Worm (Caenorhabditis elegans) whole organism, L2 larva: Measurements from ENCODE around the gene droe-4.

Experiments
- C34F6.9 ChIP-seq: fragments of 150-350 bp; optimal IDR thresholded peaks from 2 replicates; lab custom pipeline; 2014; ENCODE audit warnings: missing biosample characterization, missing genetic modification characterization
- F13H6.1 ChIP-seq: sonication (generic microtip); optimal IDR thresholded peaks from 2 replicates; lab custom pipeline; 2016; ENCODE audit warnings: missing genetic modification characterization, missing compliant biosample characterization
- ZK546.5 ChIP-seq: sonication (generic microtip); optimal IDR thresholded peaks from 2 replicates; lab custom pipeline; 2017; ENCODE audit warnings: missing biosample characterization, missing genetic modification characterization
- alr-1 ChIP-seq: fragments of 150-350 bp; optimal IDR thresholded peaks from 2 replicates; lab custom pipeline; 2014; ENCODE audit warnings: missing biosample characterization, missing genetic modification characterization
- aly-2 ChIP-seq: fragments of 150-350 bp; optimal IDR thresholded peaks from 2 replicates; lab custom pipeline; 2014; ENCODE audit warnings: missing biosample characterization, missing genetic modification characterization
- ama-1 ChIP-seq: fragments of 150-350 bp; optimal IDR thresholded peaks from 2 replicates; lab custom pipeline; 2018; ENCODE audit warnings: inconsistent platforms
- blmp-1 ChIP-seq: sonication (generic microtip); optimal IDR thresholded peaks from 2 replicates; lab custom pipeline; 2017; ENCODE audit warnings: missing genetic modification characterization, mild to moderate bottlenecking, missing compliant biosample characterization, antibody characterized with exemption, moderate library complexity; ENCODE audit not compliant: insufficient read depth
- ceh-16 ChIP-seq: fragments of 150-350 bp; optimal IDR thresholded peaks from 2 replicates; lab custom pipeline; 2014; ENCODE audit warnings: missing biosample characterization, missing genetic modification characterization
- ceh-82 ChIP-seq: fragments of 150-350 bp; optimal IDR thresholded peaks from 2 replicates; lab custom pipeline; 2014; ENCODE audit warnings: missing biosample characterization, missing genetic modification characterization
- crh-2 ChIP-seq: sonication (generic microtip); optimal IDR thresholded peaks from 2 replicates; lab custom pipeline; 2017; ENCODE audit warnings: missing biosample characterization, missing genetic modification characterization
- dmd-4 ChIP-seq: sonication (generic microtip); optimal IDR thresholded peaks from 2 replicates; lab custom pipeline; 2017; ENCODE audit warnings: missing biosample characterization, missing genetic modification characterization
- egl-27 ChIP-seq: sonication (generic microtip); optimal IDR thresholded peaks from 3 replicates; lab custom pipeline; 2017; ENCODE audit warnings: missing biosample characterization, missing genetic modification reagents, missing genetic modification characterization
- elt-1 ChIP-seq: fragments of 150-350 bp; optimal IDR thresholded peaks from 2 replicates; lab custom pipeline; 2014; ENCODE audit warnings: missing biosample characterization, missing genetic modification characterization
- elt-3 ChIP-seq: sonication (generic microtip); optimal IDR thresholded peaks from 2 replicates; lab custom pipeline; 2017; ENCODE audit warnings: missing biosample characterization, missing genetic modification characterization
- fos-1 ChIP-seq: fragments of 150-350 bp; optimal IDR thresholded peaks from 2 replicates; lab custom pipeline; 2014; ENCODE audit warnings: missing biosample characterization, missing genetic modification characterization
- gmeb-1 ChIP-seq: fragments of 150-350 bp; optimal IDR thresholded peaks from 2 replicates; lab custom pipeline; 2014; ENCODE audit warnings: missing biosample characterization, missing genetic modification characterization
- lin-11 ChIP-seq: fragments of 150-350 bp; sonication (generic microtip); optimal IDR thresholded peaks from 2 replicates; lab custom pipeline; 2014; ENCODE audit warnings: missing biosample characterization, missing genetic modification characterization, inconsistent platforms, mixed read lengths
- lin-13 ChIP-seq: fragments of 150-350 bp; optimal IDR thresholded peaks from 2 replicates; lab custom pipeline; 2014; ENCODE audit warnings: missing biosample characterization, missing genetic modification reagents, missing genetic modification characterization
- lsy-2 ChIP-seq, 2 experiments: fragments of 150-350 bp in 1 of 2; sonication (generic microtip) in 1 of 2; optimal IDR thresholded peaks; 2 replicates each; lab custom pipeline; 2014 to 2017; ENCODE audit warnings: missing biosample characterization in 2 of 2, missing genetic modification characterization in 2 of 2
- mab-5 ChIP-seq: fragments of 150-350 bp; optimal IDR thresholded peaks from 2 replicates; lab custom pipeline; 2014; ENCODE audit warnings: missing biosample characterization, missing genetic modification characterization
- mbf-1 ChIP-seq: sonication (generic microtip); optimal IDR thresholded peaks from 2 replicates; lab custom pipeline; 2017; ENCODE audit warnings: missing biosample characterization, missing genetic modification characterization
- mdl-1 ChIP-seq, 2 experiments: fragments of 150-350 bp in 1 of 2; sonication (generic microtip) in 1 of 2; optimal IDR thresholded peaks; 2 replicates each; lab custom pipeline; 2017; ENCODE audit warnings: missing biosample characterization in 2 of 2, missing genetic modification characterization in 2 of 2
- nhr-10 ChIP-seq: sonication (generic microtip); optimal IDR thresholded peaks from 2 replicates; lab custom pipeline; 2017; ENCODE audit warnings: missing biosample characterization, missing genetic modification characterization
- nhr-11 ChIP-seq: fragments of 150-350 bp; optimal IDR thresholded peaks from 2 replicates; lab custom pipeline; 2014; ENCODE audit warnings: missing biosample characterization, missing genetic modification characterization
- nhr-129 ChIP-seq: fragments of 150-350 bp; optimal IDR thresholded peaks from 2 replicates; lab custom pipeline; 2014; ENCODE audit warnings: missing biosample characterization, missing genetic modification characterization
- nhr-21 ChIP-seq: fragments of 150-350 bp; optimal IDR thresholded peaks from 2 replicates; lab custom pipeline; 2014; ENCODE audit warnings: missing biosample characterization, missing genetic modification characterization
- nhr-23 ChIP-seq: fragments of 150-350 bp; optimal IDR thresholded peaks from 2 replicates; lab custom pipeline; 2014; ENCODE audit warnings: missing biosample characterization, missing genetic modification reagents, missing genetic modification characterization
- nhr-237 ChIP-seq: fragments of 150-350 bp; optimal IDR thresholded peaks from 2 replicates; lab custom pipeline; 2014; ENCODE audit warnings: missing biosample characterization, missing genetic modification characterization
- nhr-25 ChIP-seq: fragments of 150-350 bp; sonication (generic microtip); optimal IDR thresholded peaks from 3 replicates; lab custom pipeline; 2014; ENCODE audit warnings: missing biosample characterization, missing genetic modification characterization
- nhr-77 ChIP-seq: fragments of 150-350 bp; optimal IDR thresholded peaks from 2 replicates; lab custom pipeline; 2014; ENCODE audit warnings: missing biosample characterization, missing genetic modification characterization
- sem-4 ChIP-seq: fragments of 150-350 bp; optimal IDR thresholded peaks from 2 replicates; lab custom pipeline; 2014; ENCODE audit warnings: missing biosample characterization, missing genetic modification reagents, missing genetic modification characterization
- skn-1 ChIP-seq: sonication (generic microtip); optimal IDR thresholded peaks from 2 replicates; lab custom pipeline; 2017; ENCODE audit warnings: missing biosample characterization, missing genetic modification characterization
- sma-3 ChIP-seq: sonication (generic microtip); optimal IDR thresholded peaks from 2 replicates; lab custom pipeline; 2016; ENCODE audit warnings: missing genetic modification reagents, missing genetic modification characterization, missing compliant biosample characterization
- sma-9 ChIP-seq, 2 experiments: fragments of 150-350 bp in 1 of 2; sonication (generic microtip) in 1 of 2; optimal IDR thresholded peaks; 2 replicates each; lab custom pipeline; 2014 to 2016; ENCODE audit warnings: missing genetic modification characterization in 2 of 2, mild to moderate bottlenecking in 1 of 2, missing biosample characterization in 1 of 2, missing compliant biosample characterization in 1 of 2, missing genetic modification reagents in 1 of 2, moderate library complexity in 1 of 2
- snpc-4 ChIP-seq: fragments of 150-350 bp; optimal IDR thresholded peaks from 2 replicates; lab custom pipeline; 2014; ENCODE audit warnings: missing biosample characterization, missing genetic modification characterization
- unc-39 ChIP-seq: fragments of 150-350 bp; optimal IDR thresholded peaks from 2 replicates; lab custom pipeline; 2014; ENCODE audit warnings: missing biosample characterization, missing genetic modification characterization
- unc-55 ChIP-seq: fragments of 150-350 bp; sonication (generic microtip); optimal IDR thresholded peaks from 3 replicates; lab custom pipeline; 2014; ENCODE audit warnings: missing biosample characterization, missing genetic modification reagents, missing genetic modification characterization
- ztf-11 ChIP-seq: sonication (generic microtip); optimal IDR thresholded peaks from 2 replicates; lab custom pipeline; 2017; ENCODE audit warnings: missing biosample characterization, missing genetic modification characterization
- ztf-4 ChIP-seq: fragments of 150-350 bp; optimal IDR thresholded peaks from 2 replicates; lab custom pipeline; 2014; ENCODE audit warnings: missing biosample characterization, missing genetic modification characterization

droe-4 gene

DNA sequence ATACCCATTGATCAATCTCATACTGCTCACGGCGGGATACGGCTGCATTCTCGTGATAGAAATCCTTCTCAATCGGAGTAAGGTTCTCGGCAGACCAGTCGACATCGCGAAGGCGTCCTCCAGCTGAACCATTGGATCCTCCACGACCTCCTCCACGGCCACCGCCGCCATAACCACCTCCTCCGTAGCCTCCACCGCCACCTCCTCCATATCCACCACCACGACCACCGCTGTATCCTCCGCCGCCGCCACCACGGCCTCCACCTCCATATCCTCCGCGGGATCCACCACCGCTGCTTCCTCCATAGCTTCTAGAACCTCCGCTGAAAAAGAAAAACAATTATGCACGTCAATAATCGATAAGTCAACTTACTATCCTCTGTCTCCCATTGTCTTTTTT is 19.0 kb downstream of the droe-4 start:
- TF ChIP-seq nhr-21, result no peak
- TF ChIP-seq lin-11 (tag; lab: Kevin White, UChicago), result no peak
- no peak for TF ChIP-seq elt-3
- no peak for TF ChIP-seq F13H6.1 (tag; lab: Kevin White, UChicago)
- no peak for TF ChIP-seq egl-27 (tag; lab: Kevin White, UChicago)
- no peak for TF ChIP-seq mbf-1 (tag; lab: Kevin White, UChicago)
- TF ChIP-seq aly-2, result no peak

DNA sequence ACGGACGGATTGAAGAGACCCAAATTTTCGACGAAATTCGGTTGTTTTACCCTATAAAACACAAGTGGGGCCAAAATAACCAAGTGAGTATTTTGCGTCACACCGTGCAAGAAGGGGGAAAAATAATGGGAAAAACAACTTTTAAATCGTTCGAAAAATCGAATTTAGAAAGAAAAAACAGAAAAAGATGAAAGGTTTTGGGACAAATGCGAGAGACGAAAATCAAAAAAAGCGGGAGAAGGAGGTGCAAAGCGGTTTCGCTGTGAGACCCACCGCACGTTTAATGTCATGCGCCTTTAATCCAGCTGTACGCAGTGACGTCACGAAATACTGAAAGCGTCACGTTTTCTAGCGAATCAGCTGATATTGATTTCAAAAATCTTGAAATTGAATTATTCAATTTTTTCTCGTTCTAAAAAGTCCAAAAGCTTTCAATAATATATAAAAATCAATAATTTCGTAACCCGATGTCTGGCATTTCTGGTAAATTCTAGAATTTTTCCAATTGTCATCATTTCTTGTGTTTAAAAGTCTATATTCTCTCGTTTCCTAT is 19.6 kb downstream of the droe-4 start, which contains the start of the genes ddx-17 and aip-1:
ddx-17 (minus strand) TSS at position 51 of the 553 bp plus-strand sequence.
aip-1 (plus strand) TSS at position 332 of the 553 bp plus-strand sequence.
- TF ChIP-seq crh-2 (tag; lab: Kevin White, UChicago) (peak; percentile 88), lin-13 (GFP tag; lab: Kevin White, UChicago) (peak; percentile 33), unc-55 (peak; percentile 88), lin-11 (tag; lab: Kevin White, UChicago) (peak; percentile 58), alr-1 (tag; lab: Kevin White, UChicago) (no peak), mab-5 (tag; lab: Kevin White, UChicago) (peak; percentile 25), nhr-25 (peak; percentile 74), nhr-11 (no peak), lsy-2 (tag; optimal IDR thresholded peaks at IDR 0.05; lab: Kevin White, UChicago) (peak; percentile 35 to 87), sma-3 (GFP tag; lab: Kevin White, UChicago) (peak; percentile 34), mbf-1 (tag; lab: Kevin White, UChicago) (no peak), nhr-10 (tag; lab: Kevin White, UChicago) (peak; percentile 23), nhr-77 (tag; lab: Kevin White, UChicago) (no peak), nhr-129 (peak; percentile 86), egl-27 (tag; lab: Kevin White, UChicago) (no peak), nhr-21 (peak; percentile 51), sem-4 (peak; percentile 2), sma-9 (GFP tag; optimal IDR thresholded peaks at IDR 0.05; lab: Kevin White, UChicago) (peak; percentile 67), sma-9 (tag; optimal IDR thresholded peaks at IDR 0.05; lab: Kevin White, UChicago) (no peak), nhr-23 (tag; lab: Kevin White, UChicago) (no peak), ztf-4 (tag; lab: Kevin White, UChicago) (peak; percentile 23), nhr-237 (no peak), gmeb-1 (peak; percentile 65), F13H6.1 (tag; lab: Kevin White, UChicago) (peak; percentile 55), C34F6.9 (peak; percentile 92), blmp-1 (tag; lab: Kevin White, UChicago) (peak; percentile 36), ZK546.5 (tag; lab: Kevin White, UChicago) (no peak), skn-1 (peak; percentile 87), ceh-16 (tag; lab: Kevin White, UChicago) (no peak), snpc-4 (tag; lab: Kevin White, UChicago) (peak; percentile 59), ztf-11 (tag; lab: Kevin White, UChicago) (no peak), ama-1 (peak; percentile 83), fos-1 (tag; lab: Kevin White, UChicago) (peak; percentile 60), ceh-82 (tag; lab: Kevin White, UChicago) (no peak)

DNA sequence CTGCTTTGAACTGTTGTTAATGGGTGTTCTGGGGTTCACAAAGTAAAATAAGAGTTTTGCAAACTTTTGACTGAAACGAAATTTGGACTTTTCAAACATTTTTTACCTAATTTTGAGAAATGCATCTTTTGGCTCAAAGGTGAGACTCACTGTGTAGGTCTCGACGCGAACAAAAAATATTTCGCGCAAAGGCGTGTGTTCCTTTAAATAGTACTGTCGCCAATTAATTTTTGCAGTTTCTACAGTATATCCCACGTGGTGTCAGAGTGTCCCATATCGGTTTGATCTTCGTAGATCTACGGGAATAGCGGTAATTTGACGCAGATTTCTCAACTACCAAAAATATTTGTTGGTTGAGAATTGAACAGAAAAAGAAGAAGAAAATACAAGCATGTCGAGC is 21.2 kb downstream of the droe-4 start:
- TF ChIP-seq mdl-1 (tag; optimal IDR thresholded peaks at IDR 0.05; lab: Kevin White, UChicago), result no peak
- TF ChIP-seq nhr-237, result no peak
- no peak for TF ChIP-seq unc-55
- no peak for TF ChIP-seq elt-1 (tag; lab: Kevin White, UChicago)
- TF ChIP-seq ceh-16 (tag; lab: Kevin White, UChicago), result no peak
- TF ChIP-seq crh-2 (tag; lab: Kevin White, UChicago), result no peak
- no peak for TF ChIP-seq unc-39
- no peak for TF ChIP-seq sma-9 (GFP tag; optimal IDR thresholded peaks at IDR 0.05; lab: Kevin White, UChicago)
- TF ChIP-seq sma-9 (tag; optimal IDR thresholded peaks at IDR 0.05; lab: Kevin White, UChicago), result no peak
- no peak for TF ChIP-seq nhr-77 (tag; lab: Kevin White, UChicago)
- TF ChIP-seq sma-3 (GFP tag; lab: Kevin White, UChicago), result no peak
- TF ChIP-seq dmd-4 (tag; lab: Kevin White, UChicago), result no peak
